Fruit fly (Drosophila melanogaster) whole organism, prepupa: Measurements from ENCODE around the gene CG6739.

ENCODE experiments used
- CG6854 ChIP-seq: fragments of 200-800 bp; sonication (Bioruptor generic); optimal IDR thresholded peaks from 2 replicates; lab custom pipeline; 2017; ENCODE audit warnings: missing biosample characterization, mild to moderate bottlenecking, missing genetic modification characterization
- Hr39 ChIP-seq: fragments of 200-800 bp; sonication (Bioruptor generic); optimal IDR thresholded peaks from 2 replicates; lab custom pipeline; 2016; ENCODE audit warnings: missing biosample characterization, missing genetic modification characterization

dm6 chr2L:7627474-7627873 is 19.3 kb downstream of the CG6739 start:
- TF ChIP-seq CG6854 (no peak), Hr39 (GFP tag; lab: Kevin White, UChicago) (no peak)
